Worm (Caenorhabditis elegans): ENCODE results near the gene zig-12.

- TF ChIP-seq sox-2 (GFP tag; IDR thresholded peaks at IDR 0.05) (no peak), dmd-4 (tag; optimal IDR thresholded peaks at IDR 0.05; ENCODE audit: borderline replicate concordance) (no peak), hlh-13 (GFP tag; optimal IDR thresholded peaks at IDR 0.05) (no peak), fkh-10 (GFP tag; optimal IDR thresholded peaks at IDR 0.05) (no peak), tbx-2 (tag; optimal IDR thresholded peaks at IDR 0.05) (no peak), ceh-34 (tag; optimal IDR thresholded peaks at IDR 0.05) (peak; percentile 8), fkh-6 (tag; optimal IDR thresholded peaks at IDR 0.05) (no peak), ref-2 (tag; optimal IDR thresholded peaks at IDR 0.05) (peak; percentile 60), eyg-1 (tag; optimal IDR thresholded peaks at IDR 0.05) (no peak)
These were observed 26.7 kb upstream of the zig-12 start, which contains the start of gene M02D8.3 for ce11 chrX:8736965-8737464.

Data from whole organism, late embryonic.